Worm (Caenorhabditis elegans) whole organism, midembryonic: Measurements from ENCODE around the gene F19B10.2.

Experiments used
- T22C8.4 ChIP-seq: fragments of 200-800 bp; sonication (Bioruptor generic); IDR thresholded peaks from 2 replicates; pipeline ENCODE4 v1.3.6; 2022; ENCODE audit warnings: missing genetic modification characterization, missing compliant biosample characterization
- cog-1 ChIP-seq: sonication (generic microtip); optimal IDR thresholded peaks from 2 replicates; lab custom pipeline; 2016; ENCODE audit warnings: missing genetic modification characterization, missing compliant biosample characterization
- flt-1 ChIP-seq: fragments of 200-800 bp; sonication (Bioruptor generic); IDR thresholded peaks from 2 replicates; pipeline ENCODE4 v1.3.6; 2022; ENCODE audit warnings: missing genetic modification characterization, missing compliant biosample characterization
- klf-2 ChIP-seq: fragments of 200-800 bp; sonication (Bioruptor generic); conservative IDR thresholded peaks from 2 replicates; pipeline ENCODE4 v1.3.6; 2022; ENCODE audit warnings: missing genetic modification reagents, missing genetic modification characterization, missing compliant biosample characterization
- med-1 ChIP-seq: sonication (generic microtip); optimal IDR thresholded peaks from 2 replicates; lab custom pipeline; 2017; ENCODE audit warnings: missing genetic modification characterization, mild to moderate bottlenecking, missing compliant biosample characterization, antibody characterized with exemption, missing genetic modification reagents; ENCODE audit not compliant: insufficient read depth
- ref-1 ChIP-seq: fragments of 200-800 bp; sonication (Bioruptor generic); conservative IDR thresholded peaks from 2 replicates; pipeline ENCODE4 v1.3.6; 2022; ENCODE audit warnings: missing genetic modification reagents, missing genetic modification characterization, missing compliant biosample characterization
- tab-1 ChIP-seq: fragments of 200-800 bp; sonication (Bioruptor generic); IDR thresholded peaks from 2 replicates; pipeline ENCODE4 v1.3.6; 2022; ENCODE audit warnings: missing genetic modification characterization, missing compliant biosample characterization
- ztf-23 ChIP-seq: fragments of 200-800 bp; sonication (Bioruptor generic); IDR thresholded peaks from 2 replicates; pipeline ENCODE4 v1.3.6; 2022; ENCODE audit warnings: missing genetic modification reagents, missing genetic modification characterization, missing compliant biosample characterization
- ztf-29 ChIP-seq: fragments of 200-800 bp; sonication (Bioruptor generic); IDR thresholded peaks from 2 replicates; pipeline ENCODE4 v1.3.6; 2022; ENCODE audit warnings: missing genetic modification reagents, missing genetic modification characterization, missing compliant biosample characterization

The F19B10.2 gene

ce11 chrII:3678978-3679377, 3.7 kb downstream of the F19B10.2 start:
- no peak for TF ChIP-seq T22C8.4 (GFP tag; lab: Robert Waterston, UW)
- TF ChIP-seq ztf-29, result no peak
- TF ChIP-seq klf-2 (GFP tag; lab: Robert Waterston, UW), result no peak
- TF ChIP-seq ztf-23 (GFP tag; lab: Robert Waterston, UW), result no peak
- no peak for TF ChIP-seq tab-1 (GFP tag; lab: Robert Waterston, UW)
- TF ChIP-seq ref-1, result no peak
- no peak for TF ChIP-seq med-1 (GFP tag; lab: Kevin White, UChicago)
- no peak for TF ChIP-seq flt-1
- TF ChIP-seq cog-1, result no peak

ce11 chrII:3680366-3680765, 5.1 kb downstream of the F19B10.2 start:
- TF ChIP-seq cog-1 (no peak), ref-1 (no peak), med-1 (GFP tag; lab: Kevin White, UChicago) (no peak), klf-2 (GFP tag; lab: Robert Waterston, UW) (no peak), T22C8.4 (GFP tag; lab: Robert Waterston, UW) (no peak), ztf-29 (no peak), flt-1 (no peak), ztf-23 (GFP tag; lab: Robert Waterston, UW) (no peak), tab-1 (GFP tag; lab: Robert Waterston, UW) (no peak)

ce11 chrII:3681365-3682083, 6.2 kb downstream of the F19B10.2 start, which contains the start of gene F19B10.10:
F19B10.10 (minus strand) TSS chrII:3681415.
- TF ChIP-seq T22C8.4 (GFP tag; lab: Robert Waterston, UW), result no peak
- TF ChIP-seq klf-2 (GFP tag; lab: Robert Waterston, UW), result no peak
- no peak for TF ChIP-seq ref-1
- TF ChIP-seq ztf-29, result no peak
- no peak for TF ChIP-seq ztf-23 (GFP tag; lab: Robert Waterston, UW)
- no peak for TF ChIP-seq flt-1
- TF ChIP-seq med-1 (GFP tag; lab: Kevin White, UChicago), result no peak
- no peak for TF ChIP-seq cog-1
- TF ChIP-seq tab-1 (GFP tag; lab: Robert Waterston, UW), result no peak

- TF ChIP-seq cog-1 (no peak), med-1 (GFP tag; lab: Kevin White, UChicago) (no peak), ztf-29 (no peak)
Observed at ce11 chrII:3682770-3683234, 7.5 kb downstream of the F19B10.2 start, which contains the start of gene F19B10.1. F19B10.1 (plus strand) TSS chrII:3683184.

DNA sequence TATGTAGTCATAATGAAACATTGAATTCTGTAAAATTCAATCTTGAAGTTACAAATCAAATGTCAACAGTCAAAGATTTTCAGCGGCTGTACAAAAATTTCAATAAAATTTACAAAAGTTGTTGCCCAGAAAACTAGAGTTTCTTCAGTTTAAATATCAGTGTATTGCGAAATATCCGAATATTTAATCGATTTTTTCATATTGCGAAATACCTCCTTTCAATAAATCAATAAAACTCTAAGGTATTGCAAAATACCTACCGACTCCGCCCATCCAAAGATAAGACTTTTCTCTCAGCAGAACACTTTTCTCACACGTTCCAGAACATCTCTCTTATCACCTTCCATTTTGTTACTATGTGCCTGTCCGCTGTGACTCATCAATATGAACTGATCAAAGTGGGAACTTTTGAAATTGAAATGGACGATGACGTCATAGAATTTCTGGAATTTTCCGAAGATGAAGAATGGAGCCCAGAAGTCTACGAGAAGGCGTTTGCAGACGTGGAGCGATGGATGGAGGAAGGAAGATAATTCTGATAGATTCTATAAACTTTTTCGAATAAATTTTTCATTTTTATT, 9.3 kb downstream of the F19B10.2 start:
- TF ChIP-seq ref-1 (no peak), T22C8.4 (GFP tag; lab: Robert Waterston, UW) (no peak)

- TF ChIP-seq klf-2 (GFP tag; lab: Robert Waterston, UW) (no peak), ztf-29 (no peak), med-1 (GFP tag; lab: Kevin White, UChicago) (no peak), ztf-23 (GFP tag; lab: Robert Waterston, UW) (no peak), cog-1 (no peak), flt-1 (no peak), T22C8.4 (GFP tag; lab: Robert Waterston, UW) (no peak), tab-1 (GFP tag; lab: Robert Waterston, UW) (no peak), ref-1 (no peak)
Observed at ce11 chrII:3688333-3688732, 13.1 kb downstream of the F19B10.2 start, which contains the start of gene ifas-1. ifas-1 (minus strand) TSS chrII:3688719.

- TF ChIP-seq flt-1 (no peak), ztf-23 (GFP tag; lab: Robert Waterston, UW) (no peak), cog-1 (no peak), T22C8.4 (GFP tag; lab: Robert Waterston, UW) (no peak), med-1 (GFP tag; lab: Kevin White, UChicago) (no peak), ztf-29 (no peak), tab-1 (GFP tag; lab: Robert Waterston, UW) (no peak), ref-1 (no peak), klf-2 (GFP tag; lab: Robert Waterston, UW) (no peak)
Observed at ce11 chrII:3690646-3691045, 15.4 kb downstream of the F19B10.2 start, which contains the start of gene srx-101. srx-101 (minus strand) TSS chrII:3690746.

DNA sequence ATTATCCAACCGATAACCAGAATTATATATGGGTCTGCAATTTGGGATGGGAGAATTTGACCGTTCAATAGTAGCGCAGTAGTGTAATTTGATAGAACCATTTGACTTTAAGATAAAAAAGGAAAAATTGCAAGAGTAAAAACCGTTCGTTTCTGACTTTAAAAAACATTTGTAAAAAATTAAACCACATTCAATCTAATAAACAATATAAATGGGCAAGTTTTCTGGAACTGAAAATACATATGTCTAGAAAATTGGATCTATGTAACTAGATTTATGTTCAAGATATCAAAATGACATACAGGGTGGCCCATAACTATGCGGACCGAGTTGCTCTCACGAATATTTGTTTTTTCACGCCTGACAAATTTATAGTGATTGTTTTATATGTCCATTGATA, 19.4 kb downstream of the F19B10.2 start, which contains the start of gene srx-102:
Gene srx-102, minus strand, starts transcription at position 101 of the 400 bp plus-strand sequence.
- TF ChIP-seq ztf-29, result no peak
- no peak for TF ChIP-seq T22C8.4 (GFP tag; lab: Robert Waterston, UW)
- no peak for TF ChIP-seq med-1 (GFP tag; lab: Kevin White, UChicago)
- no peak for TF ChIP-seq ztf-23 (GFP tag; lab: Robert Waterston, UW)
- TF ChIP-seq ref-1, result no peak
- TF ChIP-seq tab-1 (GFP tag; lab: Robert Waterston, UW), result no peak
- TF ChIP-seq klf-2 (GFP tag; lab: Robert Waterston, UW), result no peak
- no peak for TF ChIP-seq flt-1
- TF ChIP-seq cog-1, result no peak

- TF ChIP-seq med-1 (GFP tag; lab: Kevin White, UChicago), result no peak
- TF ChIP-seq cog-1, result no peak
- no peak for TF ChIP-seq ref-1
- TF ChIP-seq T22C8.4 (GFP tag; lab: Robert Waterston, UW), result no peak
- TF ChIP-seq klf-2 (GFP tag; lab: Robert Waterston, UW), result no peak
- no peak for TF ChIP-seq flt-1
- TF ChIP-seq ztf-29, result no peak
- TF ChIP-seq ztf-23 (GFP tag; lab: Robert Waterston, UW), result no peak
- no peak for TF ChIP-seq tab-1 (GFP tag; lab: Robert Waterston, UW)
Observed at ce11 chrII:3699591-3699990, 24.3 kb downstream of the F19B10.2 start, which contains the start of gene srx-104. srx-104 (minus strand) TSS chrII:3699691.

- no peak for TF ChIP-seq med-1 (GFP tag; lab: Kevin White, UChicago)
- TF ChIP-seq ztf-23 (GFP tag; lab: Robert Waterston, UW), result no peak
- no peak for TF ChIP-seq ref-1
- TF ChIP-seq flt-1, result no peak
- no peak for TF ChIP-seq T22C8.4 (GFP tag; lab: Robert Waterston, UW)
- TF ChIP-seq klf-2 (GFP tag; lab: Robert Waterston, UW), result no peak
- no peak for TF ChIP-seq ztf-29
- TF ChIP-seq tab-1 (GFP tag; lab: Robert Waterston, UW), result no peak
- no peak for TF ChIP-seq cog-1
Observed at ce11 chrII:3701305-3701704, 26.0 kb downstream of the F19B10.2 start, which contains the start of gene srx-105. srx-105 (minus strand) TSS chrII:3701405.
